Fruit fly (Drosophila melanogaster): ENCODE measurements around the gene Vha16-2.

DNA sequence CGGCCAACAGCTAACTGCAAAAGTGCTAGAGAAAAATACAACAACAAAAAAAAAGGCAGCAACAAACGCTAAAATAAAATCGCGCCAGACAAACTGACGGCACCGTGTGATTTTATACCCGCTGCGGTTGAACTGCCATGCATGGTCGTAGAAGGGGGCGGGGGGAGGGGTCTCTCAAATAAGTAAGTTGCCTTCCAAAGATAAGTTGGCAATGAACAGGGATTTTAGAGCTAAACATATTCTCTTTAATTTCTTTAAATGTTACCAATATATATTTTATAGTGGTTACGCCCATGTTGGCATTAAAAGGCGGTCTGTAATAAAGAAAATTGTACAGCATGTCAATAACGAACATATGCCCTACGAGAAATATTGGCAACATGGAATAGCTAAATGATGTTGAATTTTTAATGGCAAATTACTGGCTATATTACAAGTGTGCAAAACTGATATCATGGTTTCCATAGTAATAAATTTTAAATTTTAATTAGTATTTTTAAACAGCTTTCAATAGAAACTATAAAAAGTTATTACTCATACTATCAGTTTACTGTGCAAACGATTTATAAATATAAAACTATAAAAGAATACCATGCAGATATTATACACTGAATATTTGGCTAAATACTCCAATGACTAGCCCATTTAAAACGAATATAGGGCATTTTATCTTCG, 43.4 kb upstream of the Vha16-2 start:
- no peak for TF ChIP-seq psq (optimal IDR thresholded peaks at IDR 0.05)
- TF ChIP-seq Sin3A (optimal IDR thresholded peaks at IDR 0.05): no peak
- TF ChIP-seq h (optimal IDR thresholded peaks at IDR 0.05): no peak
- no peak for TF ChIP-seq Myc (optimal IDR thresholded peaks at IDR 0.05)
- TF ChIP-seq ttk (optimal IDR thresholded peaks at IDR 0.05): no peak
- TF ChIP-seq insv (optimal IDR thresholded peaks at IDR 0.05): no peak
